Worm (Caenorhabditis elegans): ENCODE measurements around the gene C05D11.5.
A peak's percentile ranks its signal among the peaks of the same experiment; 100 is the strongest.

Gene C05D11.5

ce11 chrIII:6367712-6368111 is 44.1 kb downstream of the C05D11.5 start, which contains the start of the genes C56G2.15 and thoc-2:
C56G2.15 (minus strand) TSS chrIII:6367899.
thoc-2 (plus strand) TSS chrIII:6368042.
- TF ChIP-seq rnt-1 (tag; optimal IDR thresholded peaks at IDR 0.05): peak; percentile 32
- TF ChIP-seq unc-62 (GFP tag; optimal IDR thresholded peaks at IDR 0.05): no peak
- TF ChIP-seq nhr-85 (tag): peak; percentile 64
- TF ChIP-seq lin-14 (GFP tag; optimal IDR thresholded peaks at IDR 0.05): peak; percentile 41
- peak; percentile 14 for TF ChIP-seq snu-23 (GFP tag; optimal IDR thresholded peaks at IDR 0.05)
- peak; percentile 18 for TF ChIP-seq blmp-1 (tag; optimal IDR thresholded peaks at IDR 0.05)
- peak; percentile 18 to 37 for TF ChIP-seq lsy-2 (tag; optimal IDR thresholded peaks at IDR 0.05)
- no peak for TF ChIP-seq xbp-1 (tag; optimal IDR thresholded peaks at IDR 0.05)
- peak in 1 of 2 experiments; percentile 0 for TF ChIP-seq efl-1 (optimal IDR thresholded peaks at IDR 0.05)
- TF ChIP-seq efl-1 (GFP tag; optimal IDR thresholded peaks at IDR 0.05 in 1 of 2): peak; percentile 3 to 80
- TF ChIP-seq nhr-71 (tag; optimal IDR thresholded peaks at IDR 0.05): peak; percentile 31

DNA sequence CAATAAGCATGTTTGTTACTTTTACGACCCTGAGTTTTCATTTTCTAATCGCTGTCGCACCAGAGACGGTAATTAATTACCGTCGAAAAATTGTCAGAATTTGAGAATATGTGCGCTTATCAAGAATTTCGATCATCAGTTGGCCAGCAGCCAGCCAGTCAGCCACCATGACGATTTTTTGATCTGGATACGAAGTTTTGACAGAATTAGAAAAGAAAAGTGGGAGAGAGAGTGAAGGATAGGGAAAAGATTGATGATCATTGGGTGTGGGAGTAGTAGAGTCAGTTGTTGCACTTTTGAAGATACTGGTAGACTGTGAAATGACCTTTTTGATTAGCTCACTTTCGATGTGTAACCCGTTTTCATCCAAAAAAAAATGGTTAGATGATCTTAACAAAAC is 47.4 kb downstream of the C05D11.5 start:
- TF ChIP-seq efl-1 (optimal IDR thresholded peaks at IDR 0.05) (peak in 1 of 2 experiments; percentile 4), efl-1 (GFP tag; optimal IDR thresholded peaks at IDR 0.05 in 1 of 2) (no peak), skn-1 (tag; optimal IDR thresholded peaks at IDR 0.05) (no peak), jun-1 (tag; optimal IDR thresholded peaks at IDR 0.05) (no peak), nhr-90 (tag; optimal IDR thresholded peaks at IDR 0.05; ENCODE audit: poor library complexity) (peak; percentile 31), nhr-71 (tag; optimal IDR thresholded peaks at IDR 0.05) (peak; percentile 75), mep-1 (tag; optimal IDR thresholded peaks at IDR 0.05) (peak; percentile 65), swsn-7 (tag; optimal IDR thresholded peaks at IDR 0.05) (peak; percentile 4), zip-4 (GFP tag; optimal IDR thresholded peaks at IDR 0.05) (no peak), elt-3 (tag; optimal IDR thresholded peaks at IDR 0.05) (peak in 1 of 6 experiments; percentile 27), lin-15B (tag; optimal IDR thresholded peaks at IDR 0.05) (no peak), mef-2 (tag; optimal IDR thresholded peaks at IDR 0.05) (peak; percentile 21), pag-3 (tag; optimal IDR thresholded peaks at IDR 0.05; ENCODE audit: borderline replicate concordance, insufficient read depth) (no peak), ceh-8 (GFP tag; optimal IDR thresholded peaks at IDR 0.05) (no peak), fkh-8 (tag; optimal IDR thresholded peaks at IDR 0.05) (no peak), egl-13 (tag; optimal IDR thresholded peaks at IDR 0.05) (no peak), snu-23 (GFP tag; optimal IDR thresholded peaks at IDR 0.05) (peak; percentile 60), lin-39 (tag; optimal IDR thresholded peaks at IDR 0.05) (peak; percentile 58), lir-3 (tag; optimal IDR thresholded peaks at IDR 0.05; ENCODE audit: poor library complexity) (no peak), elt-2 (tag; optimal IDR thresholded peaks at IDR 0.05) (no peak), vab-15 (tag; optimal IDR thresholded peaks at IDR 0.05) (no peak), C04F5.9 (tag; optimal IDR thresholded peaks at IDR 0.05) (no peak), lsy-2 (tag; optimal IDR thresholded peaks at IDR 0.05) (peak; percentile 46 to 59), nhr-20 (tag; optimal IDR thresholded peaks at IDR 0.05) (peak; percentile 65), rnt-1 (tag; optimal IDR thresholded peaks at IDR 0.05) (peak; percentile 75), blmp-1 (tag; optimal IDR thresholded peaks at IDR 0.05) (peak; percentile 94), efl-3 (GFP tag; optimal IDR thresholded peaks at IDR 0.05) (peak; percentile 34), lin-14 (GFP tag; optimal IDR thresholded peaks at IDR 0.05) (peak; percentile 81), nhr-19 (GFP tag; conservative IDR thresholded peaks at IDR 0.05) (peak; percentile 35), mab-9 (GFP tag; IDR thresholded peaks at IDR 0.05) (no peak), sup-37 (GFP tag; optimal IDR thresholded peaks at IDR 0.05) (no peak), irx-1 (tag; optimal IDR thresholded peaks at IDR 0.05) (peak; percentile 22), ets-5 (GFP tag; IDR thresholded peaks at IDR 0.05) (no peak), lin-35 (GFP tag; optimal IDR thresholded peaks at IDR 0.05) (peak in 1 of 2 experiments; percentile 10), nhr-85 (tag) (peak; percentile 96), unc-98 (GFP tag; IDR thresholded peaks at IDR 0.05) (no peak), nhr-47 (tag; optimal IDR thresholded peaks at IDR 0.05) (peak; percentile 53), fos-1 (tag; optimal IDR thresholded peaks at IDR 0.05) (no peak), dpl-1 (GFP tag; optimal IDR thresholded peaks at IDR 0.05) (no peak), aha-1 (tag; optimal IDR thresholded peaks at IDR 0.05) (no peak), C34B4.2 (tag; optimal IDR thresholded peaks at IDR 0.05) (no peak), unc-30 (tag; optimal IDR thresholded peaks at IDR 0.05) (no peak)

All from whole organism, L1 larva.